Fruit fly (Drosophila melanogaster) whole organism, embryonic: ENCODE data around the gene arm.

Experiments
- Ada2b ChIP-seq: fragments of 200-800 bp; sonication (Bioruptor generic); IDR thresholded peaks from 2 replicates; pipeline ENCODE4 v1.3.6; 2022; ENCODE audit warnings: missing biosample characterization, missing genetic modification characterization
- Asciz ChIP-seq: fragments of 200-800 bp; sonication (Bioruptor generic); optimal IDR thresholded peaks from 2 replicates; lab custom pipeline; 2017; ENCODE audit warnings: missing biosample characterization, mild to moderate bottlenecking, missing genetic modification characterization, missing genetic modification reagents
- B-H2 ChIP-seq: fragments of 200-800 bp; sonication (Bioruptor generic); optimal IDR thresholded peaks from 2 replicates; lab custom pipeline; 2018; ENCODE audit warnings: missing biosample characterization, mild to moderate bottlenecking, missing genetic modification characterization
- Bgb ChIP-seq: fragments of 200-800 bp; sonication (Bioruptor generic); IDR thresholded peaks from 2 replicates; pipeline ENCODE4 v1.3.6; 2022; ENCODE audit warnings: missing biosample characterization, missing genetic modification characterization; ENCODE audit not compliant: partially characterized antibody
- Blimp-1 ChIP-seq: fragments of 200-800 bp; sonication (Bioruptor generic); optimal IDR thresholded peaks from 3 replicates; lab custom pipeline; 2018; ENCODE audit warnings: missing biosample characterization, missing genetic modification characterization, mild to moderate bottlenecking, moderate library complexity, missing genetic modification reagents
- CG10321 ChIP-seq: fragments of 200-800 bp; sonication (Bioruptor generic); IDR thresholded peaks from 2 replicates; pipeline ENCODE4 v1.3.6; 2022; ENCODE audit warnings: missing biosample characterization, missing genetic modification characterization
- CG10431 ChIP-seq: fragments of 200-800 bp; sonication (Bioruptor generic); optimal IDR thresholded peaks from 3 replicates; lab custom pipeline; 2018; ENCODE audit warnings: missing biosample characterization, mild to moderate bottlenecking, missing genetic modification characterization
- CG11504 ChIP-seq: fragments of 200-800 bp; sonication (Bioruptor generic); optimal IDR thresholded peaks from 3 replicates; lab custom pipeline; 2019; ENCODE audit warnings: missing biosample characterization, mild to moderate bottlenecking, missing genetic modification characterization, moderate library complexity
- CG11695 ChIP-seq: fragments of 200-800 bp; sonication (Bioruptor generic); IDR thresholded peaks from 3 replicates; pipeline ENCODE4 v1.3.6; 2022; ENCODE audit warnings: missing biosample characterization, missing genetic modification characterization
- CG12104 ChIP-seq: fragments of 200-800 bp; sonication (Bioruptor generic); optimal IDR thresholded peaks from 3 replicates; lab custom pipeline; 2016; ENCODE audit warnings: missing biosample characterization, missing genetic modification characterization
- CG1233 ChIP-seq: fragments of 200-800 bp; sonication (Bioruptor generic); optimal IDR thresholded peaks from 4 replicates; lab custom pipeline; 2018; ENCODE audit warnings: missing biosample characterization, mild to moderate bottlenecking, missing genetic modification characterization
- CG12744 ChIP-seq: fragments of 200-800 bp; sonication (Bioruptor generic); optimal IDR thresholded peaks from 2 replicates; lab custom pipeline; 2016; ENCODE audit warnings: missing biosample characterization, missing genetic modification characterization
- CG12942 ChIP-seq: fragments of 200-800 bp; sonication (Bioruptor generic); optimal IDR thresholded peaks from 3 replicates; lab custom pipeline; 2016; ENCODE audit warnings: missing biosample characterization, missing genetic modification characterization
- CG13624 ChIP-seq: fragments of 200-800 bp; sonication (Bioruptor generic); optimal IDR thresholded peaks from 2 replicates; lab custom pipeline; 2016; ENCODE audit warnings: missing biosample characterization, missing genetic modification characterization
- CG14710 ChIP-seq: fragments of 200-800 bp; sonication (Bioruptor generic); optimal IDR thresholded peaks from 3 replicates; lab custom pipeline; 2019; ENCODE audit warnings: missing biosample characterization, mild to moderate bottlenecking, missing genetic modification characterization, moderate library complexity
- CG15073 ChIP-seq: fragments of 200-800 bp; sonication (Bioruptor generic); optimal IDR thresholded peaks from 2 replicates; lab custom pipeline; 2016; ENCODE audit warnings: missing biosample characterization, missing genetic modification characterization
- CG17186 ChIP-seq: fragments of 200-800 bp; sonication (Bioruptor generic); optimal IDR thresholded peaks from 3 replicates; lab custom pipeline; 2017; ENCODE audit warnings: missing biosample characterization, missing genetic modification reagents, missing genetic modification characterization
- CG17612 ChIP-seq: fragments of 200-800 bp; sonication (Bioruptor generic); IDR thresholded peaks from 2 replicates; pipeline ENCODE4 v1.3.6; 2022; ENCODE audit warnings: missing biosample characterization, missing genetic modification characterization
- CG1792 ChIP-seq: fragments of 200-800 bp; sonication (Bioruptor generic); optimal IDR thresholded peaks from 2 replicates; lab custom pipeline; 2016; ENCODE audit warnings: missing biosample characterization, missing genetic modification characterization
- CG18011 ChIP-seq: fragments of 200-800 bp; sonication (Bioruptor generic); optimal IDR thresholded peaks from 2 replicates; lab custom pipeline; 2017; ENCODE audit warnings: missing biosample characterization, missing genetic modification characterization, mild to moderate bottlenecking, moderate library complexity, missing genotype
- CG18262 ChIP-seq: fragments of 200-800 bp; optimal IDR thresholded peaks from 3 replicates; lab custom pipeline; 2019; ENCODE audit warnings: missing biosample characterization, mild to moderate bottlenecking, missing genetic modification characterization, moderate library complexity
- CG34376 ChIP-seq: fragments of 200-800 bp; sonication (Bioruptor generic); optimal IDR thresholded peaks from 2 replicates; lab custom pipeline; 2018; ENCODE audit warnings: missing biosample characterization, mild to moderate bottlenecking, missing genetic modification characterization
- CG5180 ChIP-seq: fragments of 200-800 bp; sonication (Bioruptor generic); optimal IDR thresholded peaks from 3 replicates; lab custom pipeline; 2017; ENCODE audit warnings: missing biosample characterization, missing genetic modification characterization, mild to moderate bottlenecking, moderate library complexity, missing genetic modification reagents
- CG7556 ChIP-seq: fragments of 200-800 bp; sonication (Bioruptor generic); optimal IDR thresholded peaks from 2 replicates; lab custom pipeline; 2017; ENCODE audit warnings: missing biosample characterization, mild to moderate bottlenecking, missing genetic modification characterization
- CG7839 ChIP-seq: fragments of 200-800 bp; sonication (Bioruptor generic); optimal IDR thresholded peaks from 3 replicates; lab custom pipeline; 2018; ENCODE audit warnings: missing biosample characterization, mild to moderate bottlenecking, missing genetic modification characterization, moderate library complexity
- CG8388 ChIP-seq: fragments of 200-800 bp; sonication (Bioruptor generic); optimal IDR thresholded peaks from 2 replicates; lab custom pipeline; 2019; ENCODE audit warnings: missing biosample characterization, mild to moderate bottlenecking, missing genetic modification characterization, moderate library complexity
- CHES-1-like ChIP-seq: fragments of 200-800 bp; sonication (Bioruptor generic); optimal IDR thresholded peaks from 2 replicates; lab custom pipeline; 2016; ENCODE audit warnings: missing biosample characterization, missing genetic modification characterization
- ERR ChIP-seq: fragments of 200-800 bp; sonication (Bioruptor generic); optimal IDR thresholded peaks from 2 replicates; lab custom pipeline; 2016; ENCODE audit warnings: missing biosample characterization, missing genetic modification characterization
- Elba2 ChIP-seq: fragments of 200-800 bp; sonication (Bioruptor generic); optimal IDR thresholded peaks from 3 replicates; lab custom pipeline; 2016; ENCODE audit warnings: missing biosample characterization, missing genetic modification characterization
- HLH54F ChIP-seq: fragments of 200-800 bp; sonication (Bioruptor generic); optimal IDR thresholded peaks from 3 replicates; lab custom pipeline; 2016; ENCODE audit warnings: missing biosample characterization, missing genetic modification characterization
- HmgD ChIP-seq: fragments of 200-800 bp; sonication (Bioruptor generic); optimal IDR thresholded peaks from 3 replicates; lab custom pipeline; 2016; ENCODE audit warnings: missing biosample characterization, missing genetic modification characterization
- TFAM ChIP-seq: fragments of 200-800 bp; sonication (Bioruptor generic); optimal IDR thresholded peaks from 2 replicates; lab custom pipeline; 2017; ENCODE audit warnings: missing biosample characterization, missing genetic modification characterization, inconsistent platforms
- amos ChIP-seq: fragments of 200-800 bp; sonication (Bioruptor generic); IDR thresholded peaks from 2 replicates; pipeline ENCODE4 v1.3.6; 2022; ENCODE audit warnings: missing biosample characterization, missing genetic modification characterization; ENCODE audit not compliant: partially characterized antibody
- btn ChIP-seq: fragments of 200-800 bp; sonication (Bioruptor generic); optimal IDR thresholded peaks from 2 replicates; lab custom pipeline; 2016; ENCODE audit warnings: missing biosample characterization, missing genetic modification characterization
- chn ChIP-seq: fragments of 200-800 bp; sonication (Bioruptor generic); optimal IDR thresholded peaks from 2 replicates; lab custom pipeline; 2016; ENCODE audit warnings: missing biosample characterization, missing genetic modification characterization
- dimm ChIP-seq: fragments of 200-800 bp; sonication (Bioruptor generic); IDR thresholded peaks from 2 replicates; pipeline ENCODE4 v1.3.6; 2022; ENCODE audit warnings: missing biosample characterization, missing genetic modification characterization
- dmrt11E ChIP-seq: fragments of 200-800 bp; sonication (Bioruptor generic); optimal IDR thresholded peaks from 3 replicates; lab custom pipeline; 2018; ENCODE audit warnings: missing biosample characterization, mild to moderate bottlenecking, missing genetic modification characterization, moderate library complexity
- jigr1 ChIP-seq: fragments of 200-800 bp; sonication (Bioruptor generic); IDR thresholded peaks from 3 replicates; pipeline ENCODE4 v1.3.6; 2022; ENCODE audit warnings: missing biosample characterization, missing genetic modification characterization
- luna ChIP-seq: fragments of 200-800 bp; sonication (Bioruptor generic); optimal IDR thresholded peaks from 2 replicates; lab custom pipeline; 2016; ENCODE audit warnings: missing biosample characterization, missing genetic modification characterization
- mirr ChIP-seq: fragments of 200-800 bp; sonication (Bioruptor generic); optimal IDR thresholded peaks from 3 replicates; lab custom pipeline; 2018; ENCODE audit warnings: missing biosample characterization, mild to moderate bottlenecking, missing genetic modification characterization
- nerfin-1 ChIP-seq: fragments of 200-800 bp; sonication (Bioruptor generic); optimal IDR thresholded peaks from 3 replicates; lab custom pipeline; 2019; ENCODE audit warnings: missing biosample characterization, mild to moderate bottlenecking, missing genetic modification characterization, moderate library complexity
- pb ChIP-seq: fragments of 200-800 bp; sonication (Bioruptor generic); optimal IDR thresholded peaks from 3 replicates; lab custom pipeline; 2016; ENCODE audit warnings: missing biosample characterization, missing genetic modification characterization
- ranshi ChIP-seq: fragments of 200-800 bp; sonication (Bioruptor generic); IDR thresholded peaks from 2 replicates; pipeline ENCODE4 v1.3.6; 2022; ENCODE audit warnings: missing biosample characterization, missing genetic modification characterization
- schlank ChIP-seq: fragments of 200-800 bp; sonication (Bioruptor generic); optimal IDR thresholded peaks from 2 replicates; lab custom pipeline; 2018; ENCODE audit warnings: missing biosample characterization, mild to moderate bottlenecking, missing genetic modification characterization
- scrt ChIP-seq: fragments of 200-800 bp; sonication (Bioruptor generic); optimal IDR thresholded peaks from 2 replicates; lab custom pipeline; 2018; ENCODE audit warnings: missing biosample characterization, mild to moderate bottlenecking, missing genetic modification characterization, moderate library complexity
- sisA ChIP-seq: fragments of 200-800 bp; sonication (Bioruptor generic); IDR thresholded peaks from 2 replicates; pipeline ENCODE4 v1.3.6; 2022; ENCODE audit warnings: missing biosample characterization, missing genetic modification characterization
- so ChIP-seq: fragments of 200-800 bp; sonication (Bioruptor generic); IDR thresholded peaks from 3 replicates; pipeline ENCODE4 v1.3.6; 2022; ENCODE audit warnings: missing biosample characterization, missing genetic modification characterization
- sqz ChIP-seq: fragments of 200-800 bp; sonication (Bioruptor generic); optimal IDR thresholded peaks from 3 replicates; lab custom pipeline; 2018; ENCODE audit warnings: missing biosample characterization, mild to moderate bottlenecking, missing genetic modification characterization
- tgo ChIP-seq: fragments of 200-800 bp; sonication (Bioruptor generic); IDR thresholded peaks from 3 replicates; pipeline ENCODE4 v1.3.6; 2022; ENCODE audit warnings: missing biosample characterization, missing genetic modification characterization
- wdn ChIP-seq: fragments of 200-800 bp; sonication (Bioruptor generic); IDR thresholded peaks from 2 replicates; pipeline ENCODE4 v1.3.6; 2022; ENCODE audit warnings: missing biosample characterization, missing genetic modification characterization
- zf30C ChIP-seq: fragments of 200-800 bp; sonication (Bioruptor generic); optimal IDR thresholded peaks from 3 replicates; lab custom pipeline; 2018; ENCODE audit warnings: missing biosample characterization, mild to moderate bottlenecking, missing genetic modification characterization

The arm gene

dm6 chrX:1858867-1859266, 41.6 kb downstream of the arm start, which contains the start of gene Lamtor5 (continued):
- TF ChIP-seq amos (GFP tag; lab: Robert Waterston, UW) (peak; percentile 47; the same call in 1 of the 2 replicates), CG10321 (0 out of 2 replicates have a peak, but pooled peaks have one; percentile 16), CG7839 (tag; lab: Kevin White, UChicago) (peak; percentile 56), CG7556 (peak; percentile 26), CG1792 (GFP tag; lab: Kevin White, UChicago) (no peak), CG17186 (no peak), jigr1 (GFP tag; lab: Robert Waterston, UW) (no peak), Ada2b (GFP tag; lab: Robert Waterston, UW) (no peak), so (GFP tag; lab: Robert Waterston, UW) (peak; percentile 34; the same call in 1 of the 3 replicates), CG15073 (GFP tag; lab: Kevin White, UChicago) (no peak), CG17612 (no peak), TFAM (no peak), sisA (peak; percentile 22; the same call in 1 of the 2 replicates), schlank (tag; lab: Kevin White, UChicago) (no peak), chn (GFP tag; lab: Kevin White, UChicago) (no peak), Asciz (GFP tag; lab: Kevin White, UChicago) (no peak), btn (GFP tag; lab: Kevin White, UChicago) (no peak), dimm (GFP tag; lab: Robert Waterston, UW) (no peak), tgo (peak; percentile 33; the same call in 1 of the 3 replicates), Bgb (GFP tag; lab: Robert Waterston, UW) (peak; percentile 20; the same call in 1 of the 2 replicates), ranshi (GFP tag; lab: Robert Waterston, UW) (0 out of 2 replicates have a peak, but pooled peaks have one; percentile 14), CG8388 (GFP tag; lab: Kevin White, UChicago) (peak; percentile 18), mirr (GFP tag; lab: Kevin White, UChicago) (no peak), CG10431 (GFP tag; lab: Kevin White, UChicago) (no peak), CG18011 (GFP tag; lab: Kevin White, UChicago) (peak; percentile 40), CG12104 (GFP tag; lab: Kevin White, UChicago) (no peak), nerfin-1 (tag; lab: Kevin White, UChicago) (peak; percentile 30), CG12744 (GFP tag; lab: Kevin White, UChicago) (peak; percentile 24), HmgD (GFP tag; lab: Kevin White, UChicago) (no peak), CHES-1-like (GFP tag; lab: Kevin White, UChicago) (peak; percentile 29), scrt (GFP tag; lab: Kevin White, UChicago) (no peak), wdn (GFP tag; lab: Robert Waterston, UW) (no peak), luna (no peak), HLH54F (GFP tag; lab: Kevin White, UChicago) (peak; percentile 32), CG11695 (GFP tag; lab: Robert Waterston, UW) (peak; percentile 38; the same call in 1 of the 3 replicates), ERR (no peak), zf30C (no peak), CG18262 (tag; lab: Kevin White, UChicago) (peak; percentile 32), CG14710 (tag; lab: Kevin White, UChicago) (peak; percentile 12), CG11504 (tag; lab: Kevin White, UChicago) (peak; percentile 47), pb (GFP tag; lab: Kevin White, UChicago) (no peak), Blimp-1 (GFP tag; lab: Kevin White, UChicago) (peak; percentile 20), B-H2 (GFP tag; lab: Kevin White, UChicago) (peak; percentile 1), CG12942 (GFP tag; lab: Kevin White, UChicago) (no peak), CG13624 (GFP tag; lab: Kevin White, UChicago) (peak; percentile 21), CG5180 (GFP tag; lab: Kevin White, UChicago) (no peak), Elba2 (GFP tag; lab: Kevin White, UChicago) (no peak), CG1233 (GFP tag; lab: Kevin White, UChicago) (no peak), sqz (GFP tag; lab: Kevin White, UChicago) (peak; percentile 13), dmrt11E (no peak), CG34376 (peak; percentile 23)
